Fruit fly (Drosophila melanogaster) whole organism, wandering third instar larva: Measurements from ENCODE around the gene CG10725.
A peak's percentile ranks its signal among the peaks of the same experiment; 100 is the strongest.

Source experiments
- Abd-B ChIP-seq: fragments of >200 bp; optimal IDR thresholded peaks from 2 replicates; lab custom pipeline; 2017; ENCODE audit warnings: missing biosample characterization, missing genetic modification characterization
- CG32264 ChIP-seq: fragments of 200-800 bp; sonication (Bioruptor generic); optimal IDR thresholded peaks from 2 replicates; lab custom pipeline; 2016; ENCODE audit warnings: missing biosample characterization, missing genetic modification characterization
- CG9705 ChIP-seq: fragments of 200-800 bp; sonication (Bioruptor generic); optimal IDR thresholded peaks from 2 replicates; lab custom pipeline; 2018; ENCODE audit warnings: missing biosample characterization, mild to moderate bottlenecking, missing genetic modification characterization
- CrebA ChIP-seq: fragments of 200-800 bp; sonication (Bioruptor generic); optimal IDR thresholded peaks from 2 replicates; lab custom pipeline; 2016; ENCODE audit warnings: missing biosample characterization, mild to moderate bottlenecking, missing genetic modification characterization, borderline replicate concordance
- Dif ChIP-seq: fragments of 200-275, 200-300 bp; sonication (Bioruptor generic); optimal IDR thresholded peaks from 2 replicates; lab custom pipeline; 2018; ENCODE audit warnings: missing biosample characterization, missing genetic modification characterization; ENCODE audit not compliant: partially characterized antibody
- GATAd ChIP-seq: sonication (Bioruptor generic); optimal IDR thresholded peaks from 2 replicates; lab custom pipeline; 2016; ENCODE audit warnings: missing biosample characterization, missing genetic modification characterization
- HLH106 ChIP-seq: fragments of 200-800 bp; optimal IDR thresholded peaks from 3 replicates; lab custom pipeline; 2019; ENCODE audit warnings: missing biosample characterization, mild to moderate bottlenecking, missing genetic modification characterization, moderate library complexity
- Hr78 ChIP-seq: fragments of >200 bp; optimal IDR thresholded peaks from 2 replicates; lab custom pipeline; 2017; ENCODE audit warnings: missing biosample characterization, missing genetic modification characterization
- Hr83 ChIP-seq: fragments of 200-300 bp; sonication (Bioruptor generic); optimal IDR thresholded peaks from 2 replicates; lab custom pipeline; 2016; ENCODE audit warnings: missing biosample characterization, mild to moderate bottlenecking, missing genetic modification characterization, moderate library complexity; ENCODE audit not compliant: poor library complexity, severe bottlenecking
- Jra ChIP-seq: sonication (Bioruptor generic); optimal IDR thresholded peaks from 2 replicates; lab custom pipeline; 2016; ENCODE audit warnings: missing biosample characterization, missing genetic modification characterization
- Myc ChIP-seq: fragments of >200 bp; optimal IDR thresholded peaks from 2 replicates; lab custom pipeline; 2017
- N ChIP-seq: fragments of >200 bp; optimal IDR thresholded peaks from 2 replicates; lab custom pipeline; 2018; ENCODE audit warnings: missing biosample characterization, missing external identifiers, missing genetic modification characterization
- OdsH ChIP-seq: fragments of 200-800 bp; sonication (Bioruptor generic); optimal IDR thresholded peaks from 2 replicates; lab custom pipeline; 2016; ENCODE audit warnings: missing biosample characterization, mild to moderate bottlenecking, missing genetic modification characterization
- Rel ChIP-seq, 2 experiments: fragments of 200-800 bp; sonication (Bioruptor generic) in 1 of 2; optimal IDR thresholded peaks; 2 replicates in 1 of 2; 3 replicates in 1 of 2; lab custom pipeline; 2016 to 2019; ENCODE audit warnings: mild to moderate bottlenecking in 2 of 2, missing biosample characterization in 2 of 2, missing genetic modification characterization in 2 of 2, moderate library complexity in 1 of 2
- br ChIP-seq: fragments of 200-800 bp; sonication (Bioruptor generic); optimal IDR thresholded peaks from 2 replicates; lab custom pipeline; 2016; ENCODE audit warnings: missing biosample characterization, missing genetic modification characterization
- brk ChIP-seq: fragments of 200-800 bp; sonication (Bioruptor generic); optimal IDR thresholded peaks from 2 replicates; lab custom pipeline; 2016; ENCODE audit warnings: missing biosample characterization, mild to moderate bottlenecking, missing genetic modification characterization
- dl ChIP-seq, 2 experiments: fragments of 175-275, 200-275 bp in 1 of 2; fragments of 200-275 bp in 1 of 2; sonication (Bioruptor generic); optimal IDR thresholded peaks; lab custom pipeline; 2018; ENCODE audit warnings: mild to moderate bottlenecking in 2 of 2, missing biosample characterization in 2 of 2, missing genetic modification characterization in 2 of 2, moderate library complexity in 2 of 2; ENCODE audit not compliant: partially characterized antibody in 2 of 2, insufficient read depth in 1 of 2
- dmrt93B ChIP-seq: fragments of 200-800 bp; sonication (Bioruptor generic); optimal IDR thresholded peaks from 2 replicates; lab custom pipeline; 2018; ENCODE audit warnings: missing biosample characterization, mild to moderate bottlenecking, missing genetic modification characterization
- ey ChIP-seq: fragments of 200-800 bp; sonication (Bioruptor generic); optimal IDR thresholded peaks from 2 replicates; lab custom pipeline; 2016; ENCODE audit warnings: missing biosample characterization, missing genetic modification characterization
- foxo ChIP-seq, 2 experiments: fragments of 200-800 bp; sonication (Bioruptor generic); optimal IDR thresholded peaks; 2 replicates in 1 of 2; 3 replicates in 1 of 2; lab custom pipeline; 2016 to 2017; ENCODE audit warnings: missing biosample characterization in 2 of 2, missing genetic modification characterization in 2 of 2
- fru ChIP-seq: fragments of 200-800 bp; sonication (Bioruptor generic); optimal IDR thresholded peaks from 3 replicates; lab custom pipeline; 2016; ENCODE audit warnings: missing biosample characterization, mild to moderate bottlenecking, missing genetic modification characterization
- h ChIP-seq: fragments of 200-800 bp; sonication (Bioruptor generic); optimal IDR thresholded peaks from 3 replicates; lab custom pipeline; 2016; ENCODE audit warnings: missing biosample characterization, mild to moderate bottlenecking, missing genetic modification characterization
- jim ChIP-seq: fragments of 175-275, 200-325 bp; sonication (Bioruptor generic); optimal IDR thresholded peaks from 2 replicates; lab custom pipeline; 2016; ENCODE audit warnings: missing biosample characterization, mild to moderate bottlenecking, missing genetic modification characterization
- lola ChIP-seq: fragments of >200 bp; optimal IDR thresholded peaks from 2 replicates; lab custom pipeline; 2017; ENCODE audit warnings: missing biosample characterization, missing genetic modification characterization
- pan ChIP-seq: fragments of >200 bp; optimal IDR thresholded peaks from 2 replicates; lab custom pipeline; 2017
- psq ChIP-seq: fragments of 200-800 bp; sonication (Bioruptor generic); optimal IDR thresholded peaks from 3 replicates; lab custom pipeline; 2017; ENCODE audit warnings: missing biosample characterization, mild to moderate bottlenecking, missing genetic modification characterization, moderate library complexity
- rgr ChIP-seq: fragments of 200-800 bp; sonication (Bioruptor generic); optimal IDR thresholded peaks from 3 replicates; lab custom pipeline; 2016; ENCODE audit warnings: missing biosample characterization, mild to moderate bottlenecking, missing genetic modification characterization
- usp ChIP-seq: fragments of >200 bp; optimal IDR thresholded peaks from 2 replicates; lab custom pipeline; 2017; ENCODE audit warnings: missing biosample characterization, missing genetic modification characterization

The CG10725 gene

DNA sequence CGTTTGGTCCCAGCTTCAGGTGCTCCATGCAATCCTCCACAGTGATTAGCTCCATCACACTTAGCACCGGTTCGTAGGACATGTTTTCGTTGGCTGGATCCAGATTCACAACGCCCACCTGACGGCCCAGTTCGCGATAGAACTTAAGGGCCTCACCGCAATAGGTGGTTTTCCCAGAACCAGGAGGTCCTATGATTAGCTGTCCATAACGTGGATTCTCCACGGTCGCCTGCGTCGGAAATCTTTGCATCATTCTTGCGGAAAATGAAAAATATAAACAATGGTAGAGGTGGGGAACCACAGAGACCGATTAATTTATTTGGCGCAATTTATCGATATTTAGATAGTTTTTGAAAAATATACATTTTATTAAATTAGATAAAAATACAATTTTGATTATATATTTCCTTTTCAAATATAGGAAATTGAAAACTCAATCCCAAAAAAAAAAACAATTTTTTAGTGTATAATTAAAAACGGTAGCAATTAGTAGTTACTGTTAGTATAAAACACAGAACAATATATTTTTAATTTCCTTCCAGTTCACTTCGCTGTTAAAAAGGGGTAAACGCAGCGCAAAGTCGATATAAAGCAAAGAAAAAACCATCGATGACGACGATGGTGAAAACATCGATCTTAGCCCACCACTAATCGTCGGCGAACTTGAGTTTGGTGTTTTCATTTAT is 25.4 kb upstream of the CG10725 start, which contains the start of the genes CG10222 and flr:
TSS of gene CG10222 (minus strand) at position 254 of the 686 bp plus-strand sequence.
TSS of gene flr (plus strand) at position 644 of the 686 bp plus-strand sequence.
- TF ChIP-seq dl (GFP tag; optimal IDR thresholded peaks at IDR 0.05; lab: Kevin White, UChicago; ENCODE audit: insufficient read depth in 1 of 2, partially characterized antibody in 2 of 2) = no peak
- TF ChIP-seq rgr = peak; percentile 41
- TF ChIP-seq HLH106 = peak; percentile 31
- TF ChIP-seq h (GFP tag; lab: Kevin White, UChicago) = peak; percentile 23
- peak; percentile 25 for TF ChIP-seq ey
- peak; percentile 11 for TF ChIP-seq OdsH
- no peak for TF ChIP-seq Rel (GFP tag; optimal IDR thresholded peaks at IDR 0.05; lab: Kevin White, UChicago)
- TF ChIP-seq Rel (tag; optimal IDR thresholded peaks at IDR 0.05; lab: Kevin White, UChicago) = peak; percentile 78
- peak; percentile 25 for TF ChIP-seq psq (GFP tag; lab: Kevin White, UChicago)
- peak; percentile 4 for TF ChIP-seq fru
- TF ChIP-seq jim (GFP tag; lab: Kevin White, UChicago) = no peak
- TF ChIP-seq GATAd (GFP tag; lab: Kevin White, UChicago) = no peak
- TF ChIP-seq brk = no peak

DNA sequence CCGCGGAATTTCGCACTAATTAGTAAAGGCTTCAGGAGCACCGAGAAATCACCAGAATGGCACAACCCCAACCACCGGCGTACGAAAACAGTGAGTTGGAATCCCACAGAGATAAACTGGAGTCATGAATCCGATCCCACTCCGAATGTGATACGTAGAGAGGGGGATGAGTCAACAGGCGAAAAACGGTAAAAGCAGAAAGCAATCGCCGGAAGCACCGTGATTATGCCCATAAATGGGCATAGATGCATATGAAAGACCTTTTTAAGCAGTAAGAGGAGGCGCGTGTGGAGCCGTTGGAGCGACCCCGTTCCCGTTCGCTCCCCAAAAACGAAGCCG is 24.9 kb upstream of the CG10725 start:
- no peak for TF ChIP-seq Jra (GFP tag; lab: Kevin White, UChicago)
- TF ChIP-seq ey = no peak
- TF ChIP-seq pan = no peak
- TF ChIP-seq HLH106 = no peak
- TF ChIP-seq h (GFP tag; lab: Kevin White, UChicago) = no peak
- no peak for TF ChIP-seq foxo (GFP tag; optimal IDR thresholded peaks at IDR 0.05; lab: Kevin White, UChicago)
- TF ChIP-seq Abd-B (GFP tag; lab: Kevin White, UChicago) = no peak
- TF ChIP-seq psq (GFP tag; lab: Kevin White, UChicago) = no peak
- no peak for TF ChIP-seq dmrt93B (GFP tag; lab: Kevin White, UChicago)

DNA sequence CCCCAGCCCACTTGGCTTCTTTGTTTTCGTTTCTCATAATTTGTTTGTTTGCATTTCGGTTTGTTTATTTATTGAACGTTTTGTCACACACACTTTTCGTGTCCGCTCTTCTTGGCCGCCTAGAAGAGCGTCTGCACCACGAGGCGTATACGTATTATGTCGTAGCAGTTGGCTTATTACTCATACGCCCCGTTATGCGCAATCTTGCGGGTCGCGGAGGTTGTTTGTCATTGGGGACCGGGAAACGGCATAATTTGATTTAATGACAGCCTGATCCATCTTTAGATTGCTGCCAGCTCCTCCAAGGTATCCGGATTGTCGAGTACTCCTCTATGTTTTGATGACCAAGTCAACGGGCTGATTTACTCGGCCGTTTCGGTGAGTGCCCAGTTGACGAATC is 17.5 kb upstream of the CG10725 start:
- TF ChIP-seq CrebA (GFP tag; lab: Kevin White, UChicago) (no peak), br (no peak), Hr78 (GFP tag; lab: Kevin White, UChicago) (no peak), CG32264 (GFP tag; lab: Kevin White, UChicago) (no peak), Hr83 (GFP tag; lab: Kevin White, UChicago) (no peak), lola (no peak), Jra (GFP tag; lab: Kevin White, UChicago) (no peak)

- TF ChIP-seq Myc (lab: Kevin White, UChicago) (no peak), Hr78 (GFP tag; lab: Kevin White, UChicago) (no peak), Hr83 (GFP tag; lab: Kevin White, UChicago) (no peak), CG32264 (GFP tag; lab: Kevin White, UChicago) (no peak), N (GFP tag; lab: Kevin White, UChicago) (no peak), Dif (GFP tag; lab: Kevin White, UChicago) (no peak), jim (GFP tag; lab: Kevin White, UChicago) (no peak)
- TF ChIP-seq, all 38 proteins: peak for 0
These were observed 15.4 kb upstream of the CG10725 start, which contains the start of gene CG32121 for dm6 chr3L:13422286-13422787. Gene CG32121, minus strand, starts transcription at chr3L:13422336.

DNA sequence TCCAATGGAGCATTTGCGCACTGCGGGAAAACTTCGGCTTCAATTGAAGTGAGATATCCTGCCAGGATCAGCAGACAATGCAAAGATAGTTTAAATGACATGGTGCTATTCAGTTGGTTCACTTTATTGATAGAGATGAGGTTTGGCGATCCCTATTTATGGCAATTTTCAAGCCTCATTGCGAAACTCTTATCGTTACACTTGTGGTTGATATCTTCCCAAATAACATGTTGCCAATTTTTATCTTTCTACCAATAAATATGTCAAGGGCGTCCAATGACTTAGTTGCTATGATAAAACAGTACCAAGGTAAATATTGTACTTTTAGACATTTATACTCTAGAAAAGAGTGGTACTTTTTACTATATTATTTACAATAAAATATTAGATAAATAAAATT is 13.7 kb upstream of the CG10725 start, which contains the start of gene CG33263:
TSS of gene CG33263 (minus strand) at position 101 of the 400 bp plus-strand sequence.
- TF ChIP-seq psq (GFP tag; lab: Kevin White, UChicago) (no peak), Myc (lab: Kevin White, UChicago) (no peak), OdsH (no peak)

DNA sequence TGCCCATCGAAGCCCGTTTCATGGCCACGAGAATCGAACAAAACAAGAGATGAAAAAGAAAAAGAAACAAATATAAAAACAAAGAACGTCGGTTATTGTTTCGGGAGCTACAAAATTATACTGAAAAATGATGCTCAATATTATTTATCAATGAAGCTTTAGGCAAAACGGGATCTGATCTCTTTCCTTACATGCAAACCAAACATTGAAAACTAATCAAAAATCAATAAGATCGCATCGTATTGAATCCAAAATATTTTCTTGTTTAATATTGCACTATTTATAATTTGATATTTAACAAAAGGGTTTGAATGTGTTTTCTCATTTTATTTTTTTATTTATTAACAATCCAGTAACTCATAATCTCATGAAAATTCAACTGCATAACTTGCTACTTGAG is 12.2 kb upstream of the CG10725 start, which contains the start of gene CG14106:
TSS of gene CG14106 (minus strand) at position 101 of the 400 bp plus-strand sequence.
- TF ChIP-seq CG9705 (GFP tag; lab: Kevin White, UChicago) = no peak
- TF ChIP-seq usp (GFP tag; lab: Kevin White, UChicago) = no peak
- TF ChIP-seq, all 38 proteins: peak for 0
